Worm (Caenorhabditis elegans) whole organism, late embryonic: Measurements from ENCODE around the gene his-62.

Experiments used
- C08G9.2 ChIP-seq: sonication (generic microtip); optimal IDR thresholded peaks from 2 replicates; lab custom pipeline; 2016; ENCODE audit warnings: mild to moderate bottlenecking, missing genetic modification characterization, moderate library complexity, missing compliant biosample characterization
- F13H6.1 ChIP-seq: sonication (generic microtip); optimal IDR thresholded peaks from 2 replicates; lab custom pipeline; 2016; ENCODE audit warnings: missing genetic modification characterization, missing compliant biosample characterization
- Y22D7AL.16 ChIP-seq: sonication (generic microtip); optimal IDR thresholded peaks from 2 replicates; lab custom pipeline; 2016; ENCODE audit warnings: missing genetic modification characterization, missing compliant biosample characterization
- ceh-18 ChIP-seq: sonication (generic microtip); optimal IDR thresholded peaks from 2 replicates; lab custom pipeline; 2016; ENCODE audit warnings: missing genetic modification characterization, missing compliant biosample characterization
- ceh-19 ChIP-seq: fragments of 200-800 bp; sonication (Bioruptor generic); optimal IDR thresholded peaks from 2 replicates; lab custom pipeline; 2018; ENCODE audit warnings: mild to moderate bottlenecking, missing genetic modification characterization, missing compliant biosample characterization
- ceh-2 ChIP-seq: sonication (generic microtip); optimal IDR thresholded peaks from 2 replicates; lab custom pipeline; 2016; ENCODE audit warnings: missing genotype, missing genetic modification characterization, missing compliant biosample characterization
- ceh-22 ChIP-seq: sonication (generic microtip); optimal IDR thresholded peaks from 2 replicates; lab custom pipeline; 2017; ENCODE audit warnings: missing biosample characterization, missing genetic modification characterization
- ceh-24 ChIP-seq: sonication (generic microtip); optimal IDR thresholded peaks from 2 replicates; lab custom pipeline; 2016; ENCODE audit warnings: mild to moderate bottlenecking, missing genetic modification characterization, missing compliant biosample characterization
- ceh-30 ChIP-seq: fragments of 150-350 bp; optimal IDR thresholded peaks from 2 replicates; lab custom pipeline; 2014; ENCODE audit warnings: missing biosample characterization, missing genetic modification characterization
- ceh-45 ChIP-seq: fragments of 200-800 bp; sonication (Bioruptor generic); IDR thresholded peaks from 2 replicates; pipeline ENCODE4 v1.3.6; 2022; ENCODE audit warnings: missing genetic modification reagents, missing genetic modification characterization, missing compliant biosample characterization
- ceh-6 ChIP-seq: fragments of 200-800 bp; sonication (Bioruptor generic); optimal IDR thresholded peaks from 2 replicates; lab custom pipeline; 2018; ENCODE audit warnings: mild to moderate bottlenecking, missing genetic modification characterization, missing compliant biosample characterization
- ceh-9 ChIP-seq: sonication (generic microtip); optimal IDR thresholded peaks from 2 replicates; lab custom pipeline; 2016; ENCODE audit warnings: mild to moderate bottlenecking, missing genetic modification characterization, inconsistent platforms, missing compliant biosample characterization
- dmd-4 ChIP-seq: sonication (generic microtip); optimal IDR thresholded peaks from 2 replicates; lab custom pipeline; 2016; ENCODE audit warnings: borderline replicate concordance, missing genetic modification characterization, missing compliant biosample characterization
- dve-1 ChIP-seq: sonication (generic microtip); optimal IDR thresholded peaks from 2 replicates; lab custom pipeline; 2017; ENCODE audit warnings: antibody characterized with exemption, mild to moderate bottlenecking, missing genetic modification characterization, missing compliant biosample characterization
- eyg-1 ChIP-seq: sonication (generic microtip); optimal IDR thresholded peaks from 2 replicates; lab custom pipeline; 2016; ENCODE audit warnings: missing genotype, missing genetic modification characterization, missing compliant biosample characterization
- fax-1 ChIP-seq: sonication (generic microtip); optimal IDR thresholded peaks from 2 replicates; lab custom pipeline; 2016; ENCODE audit warnings: missing genotype, missing genetic modification characterization, missing compliant biosample characterization
- fkh-6 ChIP-seq: sonication (generic microtip); optimal IDR thresholded peaks from 2 replicates; lab custom pipeline; 2016; ENCODE audit warnings: missing genetic modification characterization, missing compliant biosample characterization
- hlh-13 ChIP-seq: fragments of 200-800 bp; sonication (Bioruptor generic); optimal IDR thresholded peaks from 2 replicates; lab custom pipeline; 2018; ENCODE audit warnings: mild to moderate bottlenecking, missing genetic modification characterization, missing compliant biosample characterization
- nfya-1 ChIP-seq: sonication (generic microtip); optimal IDR thresholded peaks from 2 replicates; lab custom pipeline; 2017; ENCODE audit warnings: missing genetic modification characterization, mild to moderate bottlenecking, missing compliant biosample characterization, antibody characterized with exemption, moderate library complexity
- nhr-232 ChIP-seq: sonication (generic microtip); optimal IDR thresholded peaks from 2 replicates; lab custom pipeline; 2016; ENCODE audit warnings: missing genetic modification characterization, missing compliant biosample characterization
- pat-9 ChIP-seq: fragments of 200-800 bp; sonication (Bioruptor generic); optimal IDR thresholded peaks from 2 replicates; lab custom pipeline; 2018; ENCODE audit warnings: mild to moderate bottlenecking, missing genetic modification characterization, moderate library complexity, missing compliant biosample characterization
- pax-1 ChIP-seq: fragments of 150-350 bp; optimal IDR thresholded peaks from 2 replicates; lab custom pipeline; 2014; ENCODE audit warnings: missing biosample characterization, missing genetic modification characterization
- pha-2 ChIP-seq: sonication (generic microtip); optimal IDR thresholded peaks from 2 replicates; lab custom pipeline; 2017; ENCODE audit warnings: mild to moderate bottlenecking, missing genetic modification characterization, missing compliant biosample characterization
- pha-4 ChIP-seq: fragments of 150-350 bp; optimal IDR thresholded peaks from 2 replicates; lab custom pipeline; 2018; ENCODE audit warnings: missing biosample characterization, missing genetic modification reagents, missing genetic modification characterization
- pqm-1 ChIP-seq: sonication (generic microtip); optimal IDR thresholded peaks from 2 replicates; lab custom pipeline; 2016; ENCODE audit warnings: missing genetic modification characterization, missing compliant biosample characterization
- pros-1 ChIP-seq: fragments of 150-350 bp; optimal IDR thresholded peaks from 2 replicates; lab custom pipeline; 2014; ENCODE audit warnings: missing biosample characterization, missing genetic modification reagents, missing genetic modification characterization
- rnt-1 ChIP-seq: sonication (generic microtip); optimal IDR thresholded peaks from 2 replicates; lab custom pipeline; 2016; ENCODE audit warnings: missing genetic modification characterization, missing compliant biosample characterization
- sox-2 ChIP-seq: fragments of 200-800 bp; sonication (Bioruptor generic); IDR thresholded peaks from 2 replicates; pipeline ENCODE4 v1.3.6; 2022; ENCODE audit warnings: missing genetic modification reagents, missing genetic modification characterization, missing compliant biosample characterization
- tbx-7 ChIP-seq: sonication (generic microtip); optimal IDR thresholded peaks from 2 replicates; lab custom pipeline; 2016; ENCODE audit warnings: missing genotype, missing genetic modification characterization, missing compliant biosample characterization
- ttx-3 ChIP-seq: sonication (generic microtip); optimal IDR thresholded peaks from 2 replicates; lab custom pipeline; 2016; ENCODE audit warnings: missing genetic modification reagents, missing genetic modification characterization, missing compliant biosample characterization
- unc-3 ChIP-seq, 2 experiments: fragments of 200-800 bp in 1 of 2; sonication (Bioruptor generic) in 1 of 2; sonication (generic microtip) in 1 of 2; conservative IDR thresholded peaks in 1 of 2; optimal IDR thresholded peaks in 1 of 2; 2 replicates each; pipeline versions ENCODE4 v1.3.6 to Lab custom; 2016 to 2022; ENCODE audit warnings: missing compliant biosample characterization in 2 of 2, missing genetic modification characterization in 2 of 2, missing genetic modification reagents in 1 of 2
- unc-42 ChIP-seq: sonication (generic microtip); optimal IDR thresholded peaks from 2 replicates; lab custom pipeline; 2016; ENCODE audit warnings: missing genotype, missing genetic modification characterization, missing compliant biosample characterization
- unc-55 ChIP-seq: sonication (generic microtip); optimal IDR thresholded peaks from 2 replicates; lab custom pipeline; 2017; ENCODE audit warnings: missing biosample characterization, missing genetic modification reagents, missing genetic modification characterization
- zip-5 ChIP-seq: sonication (generic microtip); optimal IDR thresholded peaks from 2 replicates; lab custom pipeline; 2016; ENCODE audit warnings: missing genetic modification characterization, missing compliant biosample characterization

Gene his-62

DNA sequence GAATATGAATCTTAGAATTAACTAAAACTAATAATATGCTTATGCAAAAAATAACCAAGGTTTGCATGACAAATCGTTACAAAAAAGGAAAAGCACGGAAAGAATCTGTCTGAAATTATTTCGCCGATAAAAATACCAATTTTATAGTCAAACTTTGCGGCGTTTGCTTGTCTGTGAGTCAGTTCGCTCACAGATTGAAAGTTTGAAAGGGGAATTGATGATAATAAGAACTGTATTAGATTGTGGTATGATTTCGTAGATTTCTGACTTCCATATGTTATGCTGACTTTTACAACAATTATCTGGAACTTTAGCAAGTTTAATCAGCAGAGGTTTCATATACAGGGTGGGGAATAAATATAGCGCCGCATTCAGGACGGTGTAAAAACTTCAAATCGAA is 26.1 kb upstream of the his-62 start, which contains the start of gene F13B6.2:
Gene F13B6.2, minus strand, starts transcription at position 101 of the 400 bp plus-strand sequence.
- TF ChIP-seq pat-9 (tag; lab: Kevin White, UChicago) (no peak), sox-2 (GFP tag; lab: Robert Waterston, UW) (no peak), pha-4 (no peak), ceh-6 (GFP tag; lab: Kevin White, UChicago) (no peak), F13H6.1 (tag; lab: Kevin White, UChicago) (no peak), unc-55 (GFP tag; lab: Kevin White, UChicago) (no peak), ttx-3 (no peak), fax-1 (tag; lab: Kevin White, UChicago) (no peak), ceh-24 (tag; lab: Kevin White, UChicago) (no peak), pha-2 (no peak), eyg-1 (no peak), unc-42 (tag; lab: Kevin White, UChicago) (no peak)

DNA sequence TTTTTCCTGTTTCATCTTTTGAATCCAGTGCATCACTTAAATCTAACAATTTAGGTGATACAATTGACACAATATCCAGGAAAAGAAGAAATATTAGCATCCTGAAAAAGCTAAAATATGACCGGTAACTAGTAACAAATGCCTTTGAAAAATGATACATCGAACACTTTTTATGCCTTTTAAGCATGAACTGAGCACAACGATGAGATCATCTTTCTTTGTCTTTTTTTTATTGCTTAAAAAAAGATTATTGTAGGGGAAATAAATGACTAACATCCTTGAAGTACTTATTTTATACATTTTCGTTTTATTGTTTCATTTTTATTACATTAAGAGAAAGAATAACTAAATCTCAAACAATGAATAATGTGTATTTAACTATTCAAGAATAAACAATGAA is 20.5 kb upstream of the his-62 start, which contains the start of gene F13B6.3:
Gene F13B6.3, minus strand, starts transcription at position 101 of the 400 bp plus-strand sequence.
- no peak for TF ChIP-seq hlh-13 (GFP tag; lab: Kevin White, UChicago)
- TF ChIP-seq zip-5 (tag; lab: Kevin White, UChicago) = no peak
- TF ChIP-seq pros-1 (tag; lab: Kevin White, UChicago) = no peak
- no peak for TF ChIP-seq dmd-4 (tag; lab: Kevin White, UChicago)
- TF ChIP-seq unc-3 (GFP tag; conservative IDR thresholded peaks at IDR 0.05; lab: Robert Waterston, UW) = no peak
- TF ChIP-seq unc-3 (tag; optimal IDR thresholded peaks at IDR 0.05; lab: Kevin White, UChicago) = no peak
- TF ChIP-seq pqm-1 (tag; lab: Kevin White, UChicago) = no peak
- TF ChIP-seq unc-55 (GFP tag; lab: Kevin White, UChicago) = no peak
- no peak for TF ChIP-seq ceh-9 (tag; lab: Kevin White, UChicago)
- TF ChIP-seq ceh-18 (tag; lab: Kevin White, UChicago) = no peak
- no peak for TF ChIP-seq ceh-45 (GFP tag; lab: Robert Waterston, UW)
- no peak for TF ChIP-seq F13H6.1 (tag; lab: Kevin White, UChicago)
- no peak for TF ChIP-seq nhr-232 (tag; lab: Kevin White, UChicago)
- TF ChIP-seq ceh-19 (GFP tag; lab: Kevin White, UChicago) = no peak
- TF ChIP-seq ceh-30 (tag; lab: Kevin White, UChicago) = no peak
- no peak for TF ChIP-seq ceh-2
- TF ChIP-seq tbx-7 (tag; lab: Kevin White, UChicago) = no peak
- no peak for TF ChIP-seq rnt-1 (tag; lab: Kevin White, UChicago)

DNA sequence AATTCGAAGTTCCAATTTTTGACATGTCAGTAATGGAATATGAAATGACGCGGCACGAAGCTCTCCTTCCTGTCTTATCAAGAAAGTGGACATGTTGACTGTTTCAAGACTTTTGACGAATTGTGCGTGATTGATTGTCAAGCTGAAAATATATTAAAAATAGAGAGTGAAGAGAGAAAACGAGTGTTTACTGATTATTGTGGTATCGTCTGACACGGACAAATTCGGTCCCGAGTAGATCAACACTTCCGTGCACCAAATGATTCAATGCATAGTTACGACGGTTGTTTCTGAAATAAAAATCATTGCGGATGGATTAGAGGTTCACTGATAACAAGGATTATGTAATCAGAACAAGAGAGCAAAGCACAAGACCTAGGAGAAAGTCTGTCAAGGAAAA is 19.2 kb upstream of the his-62 start:
- TF ChIP-seq rnt-1 (tag; lab: Kevin White, UChicago) (no peak), Y22D7AL.16 (tag; lab: Kevin White, UChicago) (no peak), ceh-22 (tag; lab: Kevin White, UChicago) (no peak), dve-1 (tag; lab: Kevin White, UChicago) (no peak)

DNA sequence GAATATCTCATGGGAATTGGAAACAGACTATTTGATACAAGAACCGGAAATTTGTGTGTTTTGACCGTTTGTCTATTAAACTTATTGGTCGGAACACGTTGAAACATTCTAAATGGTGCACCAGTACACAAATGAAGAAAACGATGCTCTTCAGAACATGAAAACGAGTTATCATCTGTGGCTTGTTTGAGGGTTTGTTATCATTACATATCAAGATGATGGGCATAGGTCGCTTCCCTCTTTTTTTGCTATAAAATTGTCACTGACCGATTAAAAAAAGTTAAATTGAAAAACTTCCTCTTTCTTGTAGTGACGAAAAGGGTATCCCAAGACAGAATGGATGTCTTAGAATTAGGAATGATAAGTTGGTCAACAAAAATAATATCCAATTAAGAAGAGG is 17.7 kb upstream of the his-62 start:
- TF ChIP-seq eyg-1 (no peak), ceh-45 (GFP tag; lab: Robert Waterston, UW) (no peak), fkh-6 (tag; lab: Kevin White, UChicago) (no peak), nfya-1 (tag; lab: Kevin White, UChicago) (no peak), ceh-30 (tag; lab: Kevin White, UChicago) (no peak), pax-1 (tag; lab: Kevin White, UChicago) (no peak), C08G9.2 (tag; lab: Kevin White, UChicago) (no peak)
